Fruit fly (Drosophila melanogaster) whole organism, embryonic: ENCODE measurements around the gene rk.

Source experiments
- CG4820 ChIP-seq: fragments of 200-800 bp; sonication (Bioruptor generic); optimal IDR thresholded peaks from 3 replicates; lab custom pipeline; 2016; ENCODE audit warnings: missing biosample characterization, missing genetic modification characterization
- Scr ChIP-seq: fragments of 200-800 bp; sonication (Bioruptor generic); IDR thresholded peaks from 2 replicates; pipeline ENCODE4 v1.3.6; 2022; ENCODE audit warnings: missing biosample characterization, missing genetic modification characterization; ENCODE audit not compliant: partially characterized antibody

dm6 chr2L:14038718-14039117, 37.7 kb upstream of the rk start:
- TF ChIP-seq CG4820 (no peak), Scr (GFP tag; lab: Robert Waterston, UW) (no peak)
